Worm (Caenorhabditis elegans) whole organism, L2 larva: ENCODE results near the gene clpf-1.

Source experiments
- C34F6.9 ChIP-seq: fragments of 150-350 bp; optimal IDR thresholded peaks from 2 replicates; lab custom pipeline; 2014; ENCODE audit warnings: missing biosample characterization, missing genetic modification characterization
- R02D3.7 ChIP-seq: fragments of 150-350 bp; optimal IDR thresholded peaks from 2 replicates; lab custom pipeline; 2014; ENCODE audit warnings: missing biosample characterization, missing genetic modification characterization
- Y55F3AM.14 ChIP-seq: fragments of 200-800 bp; sonication (Bioruptor generic); optimal IDR thresholded peaks from 2 replicates; lab custom pipeline; 2018; ENCODE audit warnings: mild to moderate bottlenecking, missing genetic modification characterization, missing compliant biosample characterization
- alr-1 ChIP-seq: fragments of 150-350 bp; optimal IDR thresholded peaks from 2 replicates; lab custom pipeline; 2014; ENCODE audit warnings: missing biosample characterization, missing genetic modification characterization
- aly-2 ChIP-seq: fragments of 150-350 bp; optimal IDR thresholded peaks from 2 replicates; lab custom pipeline; 2014; ENCODE audit warnings: missing biosample characterization, missing genetic modification characterization
- ama-1 ChIP-seq: fragments of 150-350 bp; optimal IDR thresholded peaks from 2 replicates; lab custom pipeline; 2018; ENCODE audit warnings: inconsistent platforms
- blmp-1 ChIP-seq: sonication (generic microtip); optimal IDR thresholded peaks from 2 replicates; lab custom pipeline; 2017; ENCODE audit warnings: missing genetic modification characterization, mild to moderate bottlenecking, missing compliant biosample characterization, antibody characterized with exemption, moderate library complexity; ENCODE audit not compliant: insufficient read depth
- ceh-16 ChIP-seq: fragments of 150-350 bp; optimal IDR thresholded peaks from 2 replicates; lab custom pipeline; 2014; ENCODE audit warnings: missing biosample characterization, missing genetic modification characterization
- ceh-82 ChIP-seq: fragments of 150-350 bp; optimal IDR thresholded peaks from 2 replicates; lab custom pipeline; 2014; ENCODE audit warnings: missing biosample characterization, missing genetic modification characterization
- crh-2 ChIP-seq: sonication (generic microtip); optimal IDR thresholded peaks from 2 replicates; lab custom pipeline; 2017; ENCODE audit warnings: missing biosample characterization, missing genetic modification characterization
- elt-1 ChIP-seq: fragments of 150-350 bp; optimal IDR thresholded peaks from 2 replicates; lab custom pipeline; 2014; ENCODE audit warnings: missing biosample characterization, missing genetic modification characterization
- elt-3 ChIP-seq: sonication (generic microtip); optimal IDR thresholded peaks from 2 replicates; lab custom pipeline; 2017; ENCODE audit warnings: missing biosample characterization, missing genetic modification characterization
- fos-1 ChIP-seq: fragments of 150-350 bp; optimal IDR thresholded peaks from 2 replicates; lab custom pipeline; 2014; ENCODE audit warnings: missing biosample characterization, missing genetic modification characterization
- gmeb-1 ChIP-seq: fragments of 150-350 bp; optimal IDR thresholded peaks from 2 replicates; lab custom pipeline; 2014; ENCODE audit warnings: missing biosample characterization, missing genetic modification characterization
- lin-13 ChIP-seq: fragments of 150-350 bp; optimal IDR thresholded peaks from 2 replicates; lab custom pipeline; 2014; ENCODE audit warnings: missing biosample characterization, missing genetic modification reagents, missing genetic modification characterization
- mab-5 ChIP-seq: fragments of 150-350 bp; optimal IDR thresholded peaks from 2 replicates; lab custom pipeline; 2014; ENCODE audit warnings: missing biosample characterization, missing genetic modification characterization
- mbf-1 ChIP-seq: sonication (generic microtip); optimal IDR thresholded peaks from 2 replicates; lab custom pipeline; 2017; ENCODE audit warnings: missing biosample characterization, missing genetic modification characterization
- mdl-1 ChIP-seq, 2 experiments: fragments of 150-350 bp in 1 of 2; sonication (generic microtip) in 1 of 2; optimal IDR thresholded peaks; 2 replicates each; lab custom pipeline; 2017; ENCODE audit warnings: missing biosample characterization in 2 of 2, missing genetic modification characterization in 2 of 2
- nhr-10 ChIP-seq: sonication (generic microtip); optimal IDR thresholded peaks from 2 replicates; lab custom pipeline; 2017; ENCODE audit warnings: missing biosample characterization, missing genetic modification characterization
- nhr-11 ChIP-seq: fragments of 150-350 bp; optimal IDR thresholded peaks from 2 replicates; lab custom pipeline; 2014; ENCODE audit warnings: missing biosample characterization, missing genetic modification characterization
- nhr-12 ChIP-seq: fragments of 150-350 bp; optimal IDR thresholded peaks from 2 replicates; lab custom pipeline; 2014; ENCODE audit warnings: missing biosample characterization, missing genetic modification characterization
- nhr-21 ChIP-seq: fragments of 150-350 bp; optimal IDR thresholded peaks from 2 replicates; lab custom pipeline; 2014; ENCODE audit warnings: missing biosample characterization, missing genetic modification characterization
- nhr-23 ChIP-seq: fragments of 150-350 bp; optimal IDR thresholded peaks from 2 replicates; lab custom pipeline; 2014; ENCODE audit warnings: missing biosample characterization, missing genetic modification reagents, missing genetic modification characterization
- nhr-237 ChIP-seq: fragments of 150-350 bp; optimal IDR thresholded peaks from 2 replicates; lab custom pipeline; 2014; ENCODE audit warnings: missing biosample characterization, missing genetic modification characterization
- nhr-25 ChIP-seq: fragments of 150-350 bp; sonication (generic microtip); optimal IDR thresholded peaks from 3 replicates; lab custom pipeline; 2014; ENCODE audit warnings: missing biosample characterization, missing genetic modification characterization
- nhr-6 ChIP-seq: fragments of 150-350 bp; optimal IDR thresholded peaks from 2 replicates; lab custom pipeline; 2014; ENCODE audit warnings: missing biosample characterization, missing genetic modification characterization
- peb-1 ChIP-seq: fragments of 150-350 bp; optimal IDR thresholded peaks from 2 replicates; lab custom pipeline; 2014; ENCODE audit warnings: missing biosample characterization, missing genetic modification characterization
- sem-4 ChIP-seq: fragments of 150-350 bp; optimal IDR thresholded peaks from 2 replicates; lab custom pipeline; 2014; ENCODE audit warnings: missing biosample characterization, missing genetic modification reagents, missing genetic modification characterization
- sma-9 ChIP-seq, 2 experiments: fragments of 150-350 bp in 1 of 2; sonication (generic microtip) in 1 of 2; optimal IDR thresholded peaks; 2 replicates each; lab custom pipeline; 2014 to 2016; ENCODE audit warnings: missing genetic modification characterization in 2 of 2, mild to moderate bottlenecking in 1 of 2, missing biosample characterization in 1 of 2, missing compliant biosample characterization in 1 of 2, missing genetic modification reagents in 1 of 2, moderate library complexity in 1 of 2
- snpc-4 ChIP-seq: fragments of 150-350 bp; optimal IDR thresholded peaks from 2 replicates; lab custom pipeline; 2014; ENCODE audit warnings: missing biosample characterization, missing genetic modification characterization
- unc-39 ChIP-seq: fragments of 150-350 bp; optimal IDR thresholded peaks from 2 replicates; lab custom pipeline; 2014; ENCODE audit warnings: missing biosample characterization, missing genetic modification characterization
- unc-55 ChIP-seq: fragments of 150-350 bp; sonication (generic microtip); optimal IDR thresholded peaks from 3 replicates; lab custom pipeline; 2014; ENCODE audit warnings: missing biosample characterization, missing genetic modification reagents, missing genetic modification characterization
- ztf-11 ChIP-seq: sonication (generic microtip); optimal IDR thresholded peaks from 2 replicates; lab custom pipeline; 2017; ENCODE audit warnings: missing biosample characterization, missing genetic modification characterization
- ztf-4 ChIP-seq: fragments of 150-350 bp; optimal IDR thresholded peaks from 2 replicates; lab custom pipeline; 2014; ENCODE audit warnings: missing biosample characterization, missing genetic modification characterization

Gene clpf-1

ce11 chrIII:3425438-3425837 lies 27.9 kb downstream of the clpf-1 start, which contains the start of gene metl-18:
TSS of gene metl-18 (plus strand) at chrIII:3425738.
- no peak for TF ChIP-seq nhr-21 (tag; lab: Kevin White, UChicago)
- TF ChIP-seq blmp-1 (tag; lab: Kevin White, UChicago) = no peak
- TF ChIP-seq elt-3 = no peak
- TF ChIP-seq unc-39 = no peak
- no peak for TF ChIP-seq sma-9 (GFP tag; optimal IDR thresholded peaks at IDR 0.05; lab: Kevin White, UChicago)
- TF ChIP-seq sma-9 (tag; optimal IDR thresholded peaks at IDR 0.05; lab: Kevin White, UChicago) = no peak
- TF ChIP-seq lin-13 (GFP tag; lab: Kevin White, UChicago) = no peak
- no peak for TF ChIP-seq elt-1 (tag; lab: Kevin White, UChicago)
- no peak for TF ChIP-seq gmeb-1 (tag; lab: Kevin White, UChicago)
- no peak for TF ChIP-seq unc-55 (GFP tag; lab: Kevin White, UChicago)
- no peak for TF ChIP-seq nhr-10 (tag; lab: Kevin White, UChicago)
- TF ChIP-seq crh-2 (tag; lab: Kevin White, UChicago) = no peak

- TF ChIP-seq nhr-25 (tag; lab: Kevin White, UChicago) (no peak), C34F6.9 (tag; lab: Kevin White, UChicago) (no peak), nhr-10 (tag; lab: Kevin White, UChicago) (no peak), nhr-21 (tag; lab: Kevin White, UChicago) (no peak), aly-2 (no peak), snpc-4 (tag; lab: Kevin White, UChicago) (no peak)
Measured at ce11 chrIII:3426741-3427140, 29.2 kb downstream of the clpf-1 start.

- TF ChIP-seq gmeb-1 (tag; lab: Kevin White, UChicago) = no peak
- no peak for TF ChIP-seq lin-13 (GFP tag; lab: Kevin White, UChicago)
- no peak for TF ChIP-seq R02D3.7 (tag; lab: Kevin White, UChicago)
- no peak for TF ChIP-seq ceh-16
- no peak for TF ChIP-seq ama-1 (lab: Kevin White, UChicago)
- TF ChIP-seq sem-4 (tag; lab: Kevin White, UChicago) = no peak
- TF ChIP-seq blmp-1 (tag; lab: Kevin White, UChicago) = no peak
- no peak for TF ChIP-seq nhr-25 (tag; lab: Kevin White, UChicago)
- no peak for TF ChIP-seq alr-1
- TF ChIP-seq sma-9 (GFP tag; optimal IDR thresholded peaks at IDR 0.05; lab: Kevin White, UChicago) = no peak
- TF ChIP-seq sma-9 (tag; optimal IDR thresholded peaks at IDR 0.05; lab: Kevin White, UChicago) = no peak
- no peak for TF ChIP-seq ceh-82 (tag; lab: Kevin White, UChicago)
- TF ChIP-seq nhr-11 (tag; lab: Kevin White, UChicago) = no peak
- TF ChIP-seq nhr-10 (tag; lab: Kevin White, UChicago) = no peak
- TF ChIP-seq Y55F3AM.14 (GFP tag; lab: Kevin White, UChicago) = no peak
- no peak for TF ChIP-seq mdl-1 (tag; optimal IDR thresholded peaks at IDR 0.05; lab: Kevin White, UChicago)
- TF ChIP-seq nhr-23 (tag; lab: Kevin White, UChicago) = no peak
- no peak for TF ChIP-seq nhr-6 (tag; lab: Kevin White, UChicago)
- no peak for TF ChIP-seq ztf-4 (tag; lab: Kevin White, UChicago)
- TF ChIP-seq peb-1 (tag; lab: Kevin White, UChicago) = no peak
- TF ChIP-seq mbf-1 (tag; lab: Kevin White, UChicago) = no peak
Measured at ce11 chrIII:3428574-3428973, 31.0 kb downstream of the clpf-1 start.

DNA sequence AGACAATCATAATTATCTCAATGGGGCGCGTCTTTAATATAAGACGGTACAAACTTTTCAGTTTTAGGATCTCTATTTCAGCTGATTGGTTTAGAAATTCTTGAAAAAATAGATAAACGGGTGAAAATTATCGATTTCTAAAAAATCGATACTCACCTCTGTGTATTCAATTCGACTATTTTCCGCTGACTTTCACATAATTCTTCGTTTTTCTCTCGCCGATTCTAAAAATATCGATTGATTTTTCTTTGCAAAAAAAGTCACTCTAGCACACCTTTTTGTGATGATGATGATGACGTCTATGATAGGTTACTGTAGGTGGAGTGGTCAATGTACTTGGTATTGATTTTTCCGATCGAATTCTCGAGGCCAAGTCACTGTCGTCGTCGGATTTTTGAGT lies 32.2 kb downstream of the clpf-1 start:
- TF ChIP-seq elt-3 (no peak), nhr-237 (tag; lab: Kevin White, UChicago) (no peak), nhr-12 (tag; lab: Kevin White, UChicago) (no peak), Y55F3AM.14 (GFP tag; lab: Kevin White, UChicago) (no peak)
- TF ChIP-seq, all 48 proteins: peak for 0

DNA sequence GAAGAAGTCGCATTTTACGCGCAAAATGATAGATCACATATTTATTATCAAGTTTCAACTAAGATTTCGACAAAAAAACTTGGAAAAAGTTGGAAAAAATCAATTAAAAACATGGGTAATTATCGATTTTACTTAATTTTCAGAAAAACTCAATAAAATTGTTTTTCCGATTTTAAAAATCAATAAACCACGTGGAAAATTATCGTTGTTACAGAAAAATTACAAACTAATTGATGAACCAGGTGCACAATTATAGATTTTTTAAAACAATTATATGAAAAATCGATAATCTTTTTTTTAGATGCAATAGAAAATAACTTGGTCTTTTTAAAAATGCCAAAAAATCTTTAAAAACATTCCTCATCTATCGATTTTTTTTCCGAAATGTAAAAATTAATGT lies 33.1 kb downstream of the clpf-1 start:
- no peak for TF ChIP-seq mab-5 (tag; lab: Kevin White, UChicago)
- no peak for TF ChIP-seq Y55F3AM.14 (GFP tag; lab: Kevin White, UChicago)
- no peak for TF ChIP-seq C34F6.9 (tag; lab: Kevin White, UChicago)
- no peak for TF ChIP-seq nhr-6 (tag; lab: Kevin White, UChicago)
- TF ChIP-seq fos-1 (tag; lab: Kevin White, UChicago) = no peak
- TF ChIP-seq ztf-11 (tag; lab: Kevin White, UChicago) = no peak
- no peak for TF ChIP-seq mbf-1 (tag; lab: Kevin White, UChicago)
- no peak for TF ChIP-seq R02D3.7 (tag; lab: Kevin White, UChicago)
- TF ChIP-seq ama-1 (lab: Kevin White, UChicago) = no peak
- no peak for TF ChIP-seq elt-3
